Worm (Caenorhabditis elegans) whole organism, early embryonic: ENCODE data around the gene duo-1.

Source experiments
- ama-1 ChIP-seq: fragments of 150-350 bp; optimal IDR thresholded peaks from 2 replicates; lab custom pipeline; 2014
- ceh-13 ChIP-seq: fragments of 200-800 bp; sonication (Bioruptor generic); optimal IDR thresholded peaks from 2 replicates; lab custom pipeline; 2018; ENCODE audit warnings: mild to moderate bottlenecking, missing genetic modification characterization, missing compliant biosample characterization
- ets-7 ChIP-seq: sonication (generic microtip); optimal IDR thresholded peaks from 2 replicates; lab custom pipeline; 2016; ENCODE audit warnings: missing genotype, missing genetic modification characterization, missing compliant biosample characterization
- flt-1 ChIP-seq: fragments of 200-800 bp; sonication (Bioruptor generic); IDR thresholded peaks from 2 replicates; pipeline ENCODE4 v1.3.6; 2022; ENCODE audit warnings: missing genetic modification characterization, missing compliant biosample characterization
- hmbx-1 ChIP-seq: sonication (generic microtip); optimal IDR thresholded peaks from 2 replicates; lab custom pipeline; 2016; ENCODE audit warnings: mild to moderate bottlenecking, missing genetic modification characterization, missing compliant biosample characterization
- hmg-4 ChIP-seq: fragments of 200-800 bp; sonication (Bioruptor generic); optimal IDR thresholded peaks from 2 replicates; lab custom pipeline; 2018; ENCODE audit warnings: mild to moderate bottlenecking, missing genetic modification characterization, missing compliant biosample characterization
- hnd-1 ChIP-seq: sonication (generic microtip); optimal IDR thresholded peaks from 2 replicates; lab custom pipeline; 2016; ENCODE audit warnings: missing genetic modification characterization, missing compliant biosample characterization
- pes-1 ChIP-seq: fragments of 200-800 bp; sonication (Bioruptor generic); IDR thresholded peaks from 2 replicates; pipeline ENCODE4 v1.3.6; 2022; ENCODE audit warnings: missing genetic modification reagents, missing genetic modification characterization, missing compliant biosample characterization
- scrt-1 ChIP-seq: fragments of 200-800 bp; sonication (Bioruptor generic); IDR thresholded peaks from 2 replicates; pipeline ENCODE4 v1.3.6; 2022; ENCODE audit warnings: missing genetic modification characterization, missing compliant biosample characterization
- sea-1 ChIP-seq: fragments of 200-800 bp; sonication (Bioruptor generic); conservative IDR thresholded peaks from 2 replicates; pipeline ENCODE4 v1.3.6; 2022; ENCODE audit warnings: missing genetic modification characterization, missing compliant biosample characterization
- tbx-11 ChIP-seq: fragments of 200-800 bp; sonication (Bioruptor generic); IDR thresholded peaks from 2 replicates; pipeline ENCODE4 v1.3.6; 2022; ENCODE audit warnings: missing genetic modification characterization, missing compliant biosample characterization
- tbx-37 ChIP-seq: fragments of 200-800 bp; sonication (Bioruptor generic); conservative IDR thresholded peaks from 2 replicates; pipeline ENCODE4 v1.3.6; 2022; ENCODE audit warnings: missing genetic modification reagents, missing genetic modification characterization, missing compliant biosample characterization

- no peak for TF ChIP-seq ama-1
- TF ChIP-seq flt-1 (GFP tag; lab: Robert Waterston, UW) = no peak
- TF ChIP-seq hnd-1 = no peak
- no peak for TF ChIP-seq tbx-37 (GFP tag; lab: Robert Waterston, UW)
- no peak for TF ChIP-seq scrt-1 (GFP tag; lab: Robert Waterston, UW)
- TF ChIP-seq ceh-13 (GFP tag; lab: Kevin White, UChicago) = no peak
- no peak for TF ChIP-seq hmbx-1 (tag; lab: Kevin White, UChicago)
- TF ChIP-seq pes-1 (GFP tag; lab: Robert Waterston, UW) = no peak
- TF ChIP-seq sea-1 (GFP tag; lab: Robert Waterston, UW) = no peak
- TF ChIP-seq tbx-11 = no peak
- TF ChIP-seq hmg-4 (GFP tag; lab: Kevin White, UChicago) = no peak
- TF ChIP-seq ets-7 (tag; lab: Kevin White, UChicago) = no peak
Observed at ce11 chrV:11534495-11535189, 19.8 kb upstream of the duo-1 start.
